Worm (Caenorhabditis elegans): Measurements from ENCODE around the gene T16G1.13.

T16G1.13 gene

ce11 chrV:12944775-12945174 lies 4.9 kb upstream of the T16G1.13 start, which contains the start of gene grl-2:
grl-2 (plus strand) TSS chrV:12945075.
- TF ChIP-seq Y55F3AM.14 (GFP tag; optimal IDR thresholded peaks at IDR 0.05) (no peak), unc-62 (GFP tag; optimal IDR thresholded peaks at IDR 0.05) (no peak), C34F6.9 (tag; optimal IDR thresholded peaks at IDR 0.05) (no peak), ztf-4 (tag; optimal IDR thresholded peaks at IDR 0.05) (no peak), lin-13 (GFP tag; optimal IDR thresholded peaks at IDR 0.05) (no peak), skn-1 (tag; optimal IDR thresholded peaks at IDR 0.05) (no peak), R02D3.7 (tag; optimal IDR thresholded peaks at IDR 0.05) (no peak), nhr-10 (tag; optimal IDR thresholded peaks at IDR 0.05) (no peak), blmp-1 (tag; optimal IDR thresholded peaks at IDR 0.05; ENCODE audit: insufficient read depth) (no peak), lin-11 (tag; optimal IDR thresholded peaks at IDR 0.05) (no peak), nhr-21 (tag; optimal IDR thresholded peaks at IDR 0.05) (no peak), egl-27 (tag; optimal IDR thresholded peaks at IDR 0.05) (no peak), crh-2 (tag; optimal IDR thresholded peaks at IDR 0.05) (no peak)

ce11 chrV:12950812-12951528 lies 1.3 kb downstream of the T16G1.13 start, which contains the start of the genes T16G1.9 and T16G1.18:
T16G1.9 (minus strand) TSS chrV:12950862.
T16G1.18 (plus strand) TSS chrV:12951304.
- TF ChIP-seq crh-2 (tag; optimal IDR thresholded peaks at IDR 0.05) (peak; percentile 90), unc-55 (GFP tag; optimal IDR thresholded peaks at IDR 0.05) (peak; percentile 55), ztf-11 (tag; optimal IDR thresholded peaks at IDR 0.05) (no peak), nhr-11 (tag; optimal IDR thresholded peaks at IDR 0.05) (no peak), egl-27 (tag; optimal IDR thresholded peaks at IDR 0.05) (no peak), dmd-4 (tag; optimal IDR thresholded peaks at IDR 0.05) (no peak), peb-1 (tag; optimal IDR thresholded peaks at IDR 0.05) (no peak), lin-11 (tag; optimal IDR thresholded peaks at IDR 0.05) (no peak), nhr-21 (tag; optimal IDR thresholded peaks at IDR 0.05) (no peak), unc-62 (GFP tag; optimal IDR thresholded peaks at IDR 0.05) (no peak), ZK546.5 (tag; optimal IDR thresholded peaks at IDR 0.05) (no peak), elt-3 (tag; optimal IDR thresholded peaks at IDR 0.05) (no peak), ceh-16 (tag; optimal IDR thresholded peaks at IDR 0.05) (no peak), mab-5 (tag; optimal IDR thresholded peaks at IDR 0.05) (no peak), nhr-237 (tag; optimal IDR thresholded peaks at IDR 0.05) (no peak), elt-1 (tag; optimal IDR thresholded peaks at IDR 0.05) (no peak), ama-1 (optimal IDR thresholded peaks at IDR 0.05) (no peak), ceh-82 (tag; optimal IDR thresholded peaks at IDR 0.05) (no peak), Y55F3AM.14 (GFP tag; optimal IDR thresholded peaks at IDR 0.05) (no peak), mbf-1 (tag; optimal IDR thresholded peaks at IDR 0.05) (no peak), skn-1 (tag; optimal IDR thresholded peaks at IDR 0.05) (no peak), nhr-12 (tag; optimal IDR thresholded peaks at IDR 0.05) (no peak), sma-9 (GFP tag; optimal IDR thresholded peaks at IDR 0.05) (no peak), sma-9 (tag; optimal IDR thresholded peaks at IDR 0.05) (no peak), alr-1 (tag; optimal IDR thresholded peaks at IDR 0.05) (no peak), unc-39 (tag; optimal IDR thresholded peaks at IDR 0.05) (no peak), nhr-23 (tag; optimal IDR thresholded peaks at IDR 0.05) (no peak), nhr-10 (tag; optimal IDR thresholded peaks at IDR 0.05) (no peak), gmeb-1 (tag; optimal IDR thresholded peaks at IDR 0.05) (peak; percentile 34), F13H6.1 (tag; optimal IDR thresholded peaks at IDR 0.05) (peak; percentile 46), ztf-1 (GFP tag; conservative IDR thresholded peaks at IDR 0.05) (no peak), nhr-25 (tag; optimal IDR thresholded peaks at IDR 0.05) (no peak), snpc-4 (tag; optimal IDR thresholded peaks at IDR 0.05) (peak; percentile 28), lin-13 (GFP tag; optimal IDR thresholded peaks at IDR 0.05) (peak; percentile 9), fos-1 (tag; optimal IDR thresholded peaks at IDR 0.05) (peak; percentile 40), lin-39 (tag; optimal IDR thresholded peaks at IDR 0.05) (no peak), R02D3.7 (tag; optimal IDR thresholded peaks at IDR 0.05) (no peak), nhr-129 (tag; optimal IDR thresholded peaks at IDR 0.05) (peak; percentile 48), sma-3 (GFP tag; optimal IDR thresholded peaks at IDR 0.05) (no peak), blmp-1 (tag; optimal IDR thresholded peaks at IDR 0.05; ENCODE audit: insufficient read depth) (no peak), ztf-4 (tag; optimal IDR thresholded peaks at IDR 0.05) (no peak), lsy-2 (tag; optimal IDR thresholded peaks at IDR 0.05) (peak in 1 of 2 experiments; percentile 70), nhr-6 (tag; optimal IDR thresholded peaks at IDR 0.05) (no peak), sem-4 (tag; optimal IDR thresholded peaks at IDR 0.05) (no peak), aly-2 (tag; optimal IDR thresholded peaks at IDR 0.05) (no peak), mdl-1 (tag; optimal IDR thresholded peaks at IDR 0.05) (no peak), C34F6.9 (tag; optimal IDR thresholded peaks at IDR 0.05) (peak; percentile 67), nhr-77 (tag; optimal IDR thresholded peaks at IDR 0.05) (no peak), zag-1 (tag; optimal IDR thresholded peaks at IDR 0.05) (no peak)
